Fruit fly (Drosophila melanogaster) whole organism, larva: ENCODE measurements around the gene GlcAT-I.

Experiments
- noc ChIP-seq: fragments of 200-800 bp; sonication (Bioruptor generic); optimal IDR thresholded peaks from 3 replicates; lab custom pipeline; 2019; ENCODE audit warnings: missing biosample characterization, mild to moderate bottlenecking, missing genetic modification characterization, moderate library complexity

GlcAT-I gene

dm6 chrX:4131049-4131629 is at the start of gene GlcAT-I:
TSS of gene GlcAT-I (plus strand) at chrX:4131211.
- no peak for TF ChIP-seq noc

dm6 chrX:4089012-4089649 is 41.9 kb upstream of the GlcAT-I start:
- no peak for TF ChIP-seq noc

dm6 chrX:4100824-4101368 is 30.1 kb upstream of the GlcAT-I start, which contains the start of the genes Cmtr1 and CG15375:
TSS of gene Cmtr1 (minus strand) at chrX:4101031.
TSS of gene CG15375 (plus strand) at chrX:4101318.
- no peak for TF ChIP-seq noc

dm6 chrX:4104132-4104531 is 26.9 kb upstream of the GlcAT-I start, which contains the start of the genes Xpac and brn:
TSS of gene Xpac (minus strand) at chrX:4104197.
TSS of gene brn (plus strand) at chrX:4104342.
- no peak for TF ChIP-seq noc

dm6 chrX:4105830-4106233 is 25.2 kb upstream of the GlcAT-I start, which contains the start of gene cib:
TSS of gene cib (plus strand) at chrX:4106113.
- no peak for TF ChIP-seq noc

- TF ChIP-seq noc: no peak
These were observed 24.8 kb upstream of the GlcAT-I start for dm6 chrX:4106240-4106639.

- TF ChIP-seq noc: no peak
These were observed 24.3 kb upstream of the GlcAT-I start for dm6 chrX:4106756-4107155.

dm6 chrX:4107261-4108113 is 23.5 kb upstream of the GlcAT-I start:
- TF ChIP-seq noc: no peak

- TF ChIP-seq noc: no peak
These were observed 22.9 kb upstream of the GlcAT-I start for dm6 chrX:4108114-4108439.

- TF ChIP-seq noc: no peak
These were observed 22.3 kb upstream of the GlcAT-I start for dm6 chrX:4108612-4109173.

dm6 chrX:4113698-4114216 is 17.3 kb upstream of the GlcAT-I start, which contains the start of the genes dgt4 and Nsun2:
TSS of gene dgt4 (plus strand) at chrX:4113701.
TSS of gene Nsun2 (minus strand) at chrX:4113734.
- no peak for TF ChIP-seq noc

dm6 chrX:4116834-4117736 is 13.9 kb upstream of the GlcAT-I start, which contains the start of the genes tyf and Tip60:
TSS of gene tyf (plus strand) at chrX:4117020.
TSS of gene Tip60 (minus strand) at chrX:4117487.
- no peak for TF ChIP-seq noc

- TF ChIP-seq noc: no peak
These were observed 11.4 kb upstream of the GlcAT-I start for dm6 chrX:4119582-4119981.

- TF ChIP-seq noc: no peak
These were observed 8.0 kb downstream of the GlcAT-I start for dm6 chrX:4139043-4139442.

- TF ChIP-seq noc: no peak
These were observed 20.0 kb downstream of the GlcAT-I start for dm6 chrX:4150989-4151388.
